In genomic region chrX:536365-536764, ce11 we compare ENCODE assay signal across 2 worm cellular contexts.
TF ChIP-seq lines count a peak whose summit lies in the region.

No protein-coding gene starts in this region.

TF ChIP-seq in whole organism, L1 larva, 84 proteins besides CTCF, POLR2A, EP300 and RAD21:
- TF ChIP-seq hpl-2 (GFP tag; optimal IDR thresholded peaks at IDR 0.05; lab: Kevin White, UChicago), result no peak
- no peak for TF ChIP-seq nhr-20 (tag; optimal IDR thresholded peaks at IDR 0.05; lab: Kevin White, UChicago)
- peak; percentile 99 for TF ChIP-seq skn-1 (tag; optimal IDR thresholded peaks at IDR 0.05; lab: Kevin White, UChicago)
- no peak for TF ChIP-seq nhr-19 (GFP tag; conservative IDR thresholded peaks at IDR 0.05; lab: Robert Waterston, UW)
- TF ChIP-seq alr-1 (tag; optimal IDR thresholded peaks at IDR 0.05; lab: Kevin White, UChicago; ENCODE audit: borderline replicate concordance), result no peak
- no peak for TF ChIP-seq ztf-4 (tag; optimal IDR thresholded peaks at IDR 0.05; lab: Kevin White, UChicago)
- TF ChIP-seq egl-27 (tag; optimal IDR thresholded peaks at IDR 0.05; lab: Kevin White, UChicago), result no peak
- TF ChIP-seq sptf-1 (tag; optimal IDR thresholded peaks at IDR 0.05; lab: Kevin White, UChicago), result no peak
- no peak for TF ChIP-seq unc-62 (GFP tag; optimal IDR thresholded peaks at IDR 0.05; lab: Kevin White, UChicago)
TF ChIP-seq in whole organism, L1 larva: peak in this region for 1.

TF ChIP-seq in whole organism, L2 larva, 48 proteins besides CTCF, POLR2A, EP300 and RAD21:
- TF ChIP-seq mbf-1 (tag; optimal IDR thresholded peaks at IDR 0.05; lab: Kevin White, UChicago) (no peak), nhr-129 (tag; optimal IDR thresholded peaks at IDR 0.05; lab: Kevin White, UChicago) (peak; percentile 58)

Comparison
In these comparisons a context has a peak if more than half of its experiments do, and no peak if none do; other contexts are left out.
1. Of the 22 proteins assayed by ChIP-seq in both whole organism, L1 larva and whole organism, L2 larva: peak only in whole organism, L1 larva: skn-1; only in whole organism, L2 larva: none; in both: none; in neither: 21.